Fruit fly (Drosophila melanogaster): Measurements from ENCODE around the gene Meltrin.

Gene Meltrin

DNA sequence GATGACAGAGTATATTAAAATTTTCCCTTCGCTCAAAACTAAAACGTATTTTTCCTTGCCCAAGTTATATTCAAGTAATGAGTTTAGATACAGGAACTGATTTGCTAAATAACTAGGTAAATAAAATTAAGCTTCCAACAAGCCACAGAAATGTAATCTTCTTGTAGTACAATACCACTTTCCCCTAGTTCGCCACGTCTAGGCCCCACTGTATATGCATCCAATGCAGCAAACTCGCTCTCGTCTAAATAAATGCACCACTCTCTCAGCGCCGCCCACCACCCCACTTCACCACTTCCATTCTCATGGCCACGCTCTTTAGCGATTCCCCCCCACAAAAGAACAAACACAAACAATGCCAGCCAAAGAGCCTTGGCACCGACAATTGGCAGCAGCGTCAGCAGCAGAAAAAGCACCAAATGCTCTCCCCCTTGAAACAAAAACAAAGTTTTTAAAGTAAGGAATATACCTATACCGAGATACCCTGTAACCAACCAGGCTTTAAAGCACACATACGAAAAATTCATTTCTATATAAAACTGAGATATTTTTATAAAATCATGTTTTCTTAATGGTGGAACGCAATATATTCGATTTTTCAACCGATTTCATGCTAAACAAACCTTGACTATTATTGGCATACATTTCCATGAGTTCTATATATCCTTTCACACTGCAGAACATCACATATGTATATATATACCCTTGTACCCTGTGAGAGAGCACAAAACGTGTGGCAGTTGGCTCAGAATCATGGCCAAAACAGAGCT is 37.7 kb upstream of the Meltrin start:
- TF ChIP-seq CTCF (optimal IDR thresholded peaks at IDR 0.05) (no peak), CG8478 (optimal IDR thresholded peaks at IDR 0.05) (no peak)

dm6 chr3R:14733937-14734336 is 36.8 kb upstream of the Meltrin start:
- TF ChIP-seq CTCF (optimal IDR thresholded peaks at IDR 0.05) (no peak), CG8478 (optimal IDR thresholded peaks at IDR 0.05) (no peak)

DNA sequence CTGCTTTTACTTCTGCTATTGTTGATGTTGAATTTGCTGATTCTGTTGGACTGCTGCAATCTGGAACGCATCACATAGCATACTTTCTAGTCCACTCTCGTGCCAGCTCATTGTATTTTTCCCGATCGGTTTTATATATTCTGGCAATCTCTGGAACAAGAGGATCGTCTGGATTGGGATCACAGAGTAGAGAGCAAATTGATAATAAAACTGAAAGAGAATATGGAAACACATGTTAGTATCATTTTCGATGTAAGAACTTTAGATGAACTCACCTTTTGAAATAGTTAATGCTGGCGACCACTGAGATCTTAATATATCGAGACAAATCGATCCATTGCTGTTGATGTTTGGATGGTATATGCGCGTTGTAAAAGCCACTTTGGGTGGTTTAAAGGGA is 36.3 kb upstream of the Meltrin start:
- TF ChIP-seq CG8478 (optimal IDR thresholded peaks at IDR 0.05) (no peak), CTCF (optimal IDR thresholded peaks at IDR 0.05) (no peak)

dm6 chr3R:14731781-14732100 is 34.6 kb upstream of the Meltrin start:
- no peak for TF ChIP-seq CG8478 (optimal IDR thresholded peaks at IDR 0.05)
- TF ChIP-seq CTCF (optimal IDR thresholded peaks at IDR 0.05), result no peak

- no peak for TF ChIP-seq CG8478 (optimal IDR thresholded peaks at IDR 0.05)
- TF ChIP-seq CTCF (optimal IDR thresholded peaks at IDR 0.05), result no peak
Measured at dm6 chr3R:14731061-14731780, 34.1 kb upstream of the Meltrin start, which contains the start of gene CG7530. CG7530 (minus strand) TSS chr3R:14731509.

- no peak for TF ChIP-seq CTCF (optimal IDR thresholded peaks at IDR 0.05)
- TF ChIP-seq CG8478 (optimal IDR thresholded peaks at IDR 0.05), result no peak
Measured at dm6 chr3R:14730595-14730994, 33.5 kb upstream of the Meltrin start.

DNA sequence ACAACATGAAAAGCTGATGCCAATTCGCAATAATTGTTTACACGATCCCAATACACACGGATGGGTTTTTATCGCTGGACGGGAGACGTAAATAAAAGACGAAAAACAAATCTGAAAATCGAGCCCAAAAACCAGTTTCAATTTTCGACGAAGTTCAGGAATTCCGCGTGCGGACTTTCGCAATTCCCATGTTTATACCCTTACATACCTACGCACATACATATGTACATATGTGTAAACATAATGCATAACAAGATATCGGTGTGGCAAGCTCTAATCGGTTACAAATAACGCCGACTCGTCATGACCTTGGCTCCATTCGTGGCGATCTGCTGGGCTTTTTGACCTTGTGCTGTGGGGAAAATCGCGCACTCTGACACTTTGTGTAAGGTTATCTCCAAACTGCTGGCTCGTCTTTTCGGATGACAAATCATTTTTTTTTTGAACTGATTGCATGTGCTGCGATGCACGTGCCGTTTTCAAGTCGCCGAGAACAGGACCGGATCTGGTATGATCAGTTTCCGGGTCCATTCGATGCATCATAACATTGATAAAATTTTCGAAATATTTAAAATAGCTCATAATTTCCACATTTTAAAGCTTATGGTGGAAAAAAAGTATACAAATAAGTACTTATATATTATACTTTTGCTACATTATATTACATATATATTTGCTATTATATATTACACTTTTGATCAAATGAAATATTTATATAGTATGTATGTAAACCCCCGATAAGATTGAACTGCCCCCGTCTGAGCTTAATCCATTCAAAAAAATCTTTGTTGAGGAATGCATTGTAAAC is 32.8 kb upstream of the Meltrin start:
- no peak for TF ChIP-seq CTCF (optimal IDR thresholded peaks at IDR 0.05)
- no peak for TF ChIP-seq CG8478 (optimal IDR thresholded peaks at IDR 0.05)

dm6 chr3R:14728713-14729685 is 31.9 kb upstream of the Meltrin start:
- TF ChIP-seq CG8478 (optimal IDR thresholded peaks at IDR 0.05) (no peak), CTCF (optimal IDR thresholded peaks at IDR 0.05) (no peak)

DNA sequence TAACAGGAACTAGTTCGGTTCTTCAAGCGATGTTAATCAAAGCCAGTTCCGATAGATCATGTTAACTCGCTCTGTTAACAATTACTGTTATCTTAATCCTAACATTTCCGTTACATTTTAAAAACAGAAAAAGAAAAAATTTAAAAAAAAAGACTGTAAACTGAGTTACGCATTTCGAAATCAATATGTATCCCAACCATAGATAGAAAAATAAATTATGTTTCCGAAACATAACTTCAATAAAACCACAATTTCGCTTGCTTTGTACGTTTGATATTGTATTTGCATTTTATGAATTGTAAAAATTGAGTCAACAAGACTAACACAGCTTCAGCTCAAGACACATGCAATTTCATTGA is 27.4 kb upstream of the Meltrin start:
- TF ChIP-seq CTCF (optimal IDR thresholded peaks at IDR 0.05), result no peak
- no peak for TF ChIP-seq CG8478 (optimal IDR thresholded peaks at IDR 0.05)

DNA sequence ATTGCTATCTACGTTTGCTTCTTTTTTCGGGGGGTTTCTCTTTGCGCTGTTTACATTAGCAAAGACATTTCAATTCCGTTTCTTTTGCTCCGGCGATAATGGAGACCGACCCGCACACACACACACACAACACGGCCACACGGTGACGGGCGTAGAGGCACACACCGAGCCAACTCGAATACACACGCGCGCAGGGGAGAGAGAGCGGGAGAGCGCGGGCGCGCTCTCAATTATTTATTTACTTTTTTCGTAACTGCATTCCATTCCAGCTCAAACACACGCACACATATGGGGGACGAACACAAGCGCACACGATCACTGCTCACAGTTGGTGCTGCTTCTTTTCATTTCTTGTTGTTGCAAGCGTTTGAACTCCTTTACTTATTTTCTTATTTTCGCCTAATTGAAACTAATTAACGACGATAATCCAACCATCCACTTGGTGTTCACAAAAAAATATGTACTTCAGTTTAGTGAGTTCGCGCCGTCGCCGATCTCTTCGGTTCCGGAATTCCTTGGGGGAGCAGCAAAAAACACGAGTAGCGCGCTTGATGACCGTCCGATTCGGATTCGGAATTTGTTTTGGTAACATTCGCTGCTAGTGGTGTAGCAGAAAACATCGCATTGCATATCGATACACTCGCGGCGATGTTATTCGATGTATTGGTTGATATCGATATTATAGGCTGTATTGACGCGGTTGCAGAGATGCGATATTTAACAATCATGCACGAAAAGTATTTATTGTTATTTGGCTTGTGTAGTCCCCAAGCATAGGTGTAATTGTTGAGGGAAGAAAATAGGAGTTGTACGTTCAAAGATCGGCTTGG is 26.8 kb upstream of the Meltrin start, which contains the start of gene kibra:
Gene kibra, minus strand, starts transcription at position 591 of the 830 bp plus-strand sequence.
- TF ChIP-seq CG8478 (optimal IDR thresholded peaks at IDR 0.05) (no peak), CTCF (optimal IDR thresholded peaks at IDR 0.05) (peak; percentile 24 to 58)

- no peak for TF ChIP-seq CG8478 (optimal IDR thresholded peaks at IDR 0.05)
- no peak for TF ChIP-seq CTCF (optimal IDR thresholded peaks at IDR 0.05)
Measured at dm6 chr3R:14723355-14723670, 26.2 kb upstream of the Meltrin start.

DNA sequence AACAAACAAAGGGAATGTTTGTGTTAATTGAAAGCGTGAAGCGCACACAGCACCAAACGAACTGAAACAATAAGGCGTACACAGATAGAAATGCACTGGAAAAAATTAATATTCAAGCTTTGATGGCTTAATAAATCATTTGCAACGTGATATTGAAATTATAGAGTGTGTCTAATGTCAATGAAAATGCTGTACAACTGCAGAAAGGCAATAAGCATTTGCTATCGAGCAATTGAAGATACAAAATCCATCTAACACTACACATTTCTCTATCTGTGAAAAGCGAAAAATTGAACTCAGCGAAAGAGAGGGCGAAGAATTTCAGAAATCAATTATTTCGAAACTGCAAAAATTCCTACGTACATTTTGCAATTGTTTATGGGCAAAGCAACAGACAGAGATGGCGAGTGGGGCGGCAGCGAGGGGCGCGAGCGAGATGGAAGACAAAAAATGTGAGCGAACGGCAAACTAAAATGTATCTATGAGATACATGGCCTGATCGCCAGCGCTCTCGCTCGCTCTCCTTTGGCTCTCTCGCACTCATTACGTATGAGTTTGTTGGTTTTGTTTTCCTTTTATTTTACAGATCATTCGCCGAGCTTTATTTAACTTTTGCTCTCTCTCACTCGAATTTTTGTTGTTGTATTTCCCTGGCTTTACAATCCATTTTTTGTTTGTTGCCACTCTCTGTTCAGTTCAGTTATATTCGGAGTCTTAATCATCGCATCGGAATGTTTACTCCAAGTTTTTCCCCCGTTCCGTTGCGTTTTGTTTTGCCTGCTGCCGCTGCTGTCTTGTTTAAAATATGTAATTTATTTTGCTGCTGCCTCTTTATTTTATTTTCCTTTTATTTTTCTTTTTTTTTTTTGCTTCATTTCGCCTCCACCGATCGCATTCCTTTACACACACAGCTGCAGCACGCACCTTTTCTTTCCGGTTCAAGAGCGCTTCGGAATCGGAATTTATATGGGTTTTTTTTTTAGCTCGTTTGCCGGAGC is 25.1 kb upstream of the Meltrin start:
- no peak for TF ChIP-seq CTCF (optimal IDR thresholded peaks at IDR 0.05)
- no peak for TF ChIP-seq CG8478 (optimal IDR thresholded peaks at IDR 0.05)

DNA sequence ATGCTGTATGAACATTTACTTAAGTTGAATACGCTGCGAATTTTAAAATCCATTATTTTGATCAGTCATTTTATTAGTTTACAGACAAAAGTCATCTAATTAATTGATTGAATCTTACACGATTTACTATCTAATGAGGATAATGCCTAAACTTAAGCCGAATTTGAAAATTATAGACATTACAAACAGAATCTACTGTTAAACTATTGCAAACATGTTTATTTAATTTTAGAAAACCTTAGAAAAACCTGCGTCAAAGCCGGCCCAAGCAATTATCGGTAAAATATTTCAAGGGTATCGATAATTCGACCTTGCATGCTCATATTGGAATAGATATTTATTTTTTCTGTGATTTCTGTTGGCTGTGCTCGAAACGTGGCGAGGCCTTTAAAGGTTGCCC is 23.8 kb upstream of the Meltrin start:
- TF ChIP-seq CG8478 (optimal IDR thresholded peaks at IDR 0.05) (no peak), CTCF (optimal IDR thresholded peaks at IDR 0.05) (no peak)
